Fruit fly (Drosophila melanogaster) whole organism, embryonic: ENCODE measurements around the gene CG15435.

Source experiments
- CG10654 ChIP-seq: fragments of 200-800 bp; sonication (Bioruptor generic); optimal IDR thresholded peaks from 2 replicates; lab custom pipeline; 2016; ENCODE audit warnings: missing biosample characterization, missing genetic modification characterization
- CG11723 ChIP-seq: fragments of 200-800 bp; sonication (Bioruptor generic); optimal IDR thresholded peaks from 2 replicates; lab custom pipeline; 2017; ENCODE audit warnings: missing biosample characterization, mild to moderate bottlenecking, missing genetic modification characterization
- CG14014 ChIP-seq: fragments of 200-800 bp; sonication (Bioruptor generic); IDR thresholded peaks from 2 replicates; pipeline ENCODE4 v1.3.6; 2022; ENCODE audit warnings: missing biosample characterization, missing genetic modification characterization
- CG14441 ChIP-seq: fragments of 200-800 bp; sonication (Bioruptor generic); IDR thresholded peaks from 2 replicates; pipeline ENCODE4 v1.3.6; 2022; ENCODE audit warnings: missing biosample characterization, missing genetic modification characterization
- CG15073 ChIP-seq: fragments of 200-800 bp; sonication (Bioruptor generic); optimal IDR thresholded peaks from 2 replicates; lab custom pipeline; 2016; ENCODE audit warnings: missing biosample characterization, missing genetic modification characterization
- CG15514 ChIP-seq: fragments of 200-800 bp; sonication (Bioruptor generic); optimal IDR thresholded peaks from 3 replicates; lab custom pipeline; 2017; ENCODE audit warnings: missing biosample characterization, missing genetic modification characterization, mild to moderate bottlenecking, moderate library complexity, missing genetic modification reagents
- CG1603 ChIP-seq: fragments of 200-800 bp; sonication (Bioruptor generic); optimal IDR thresholded peaks from 2 replicates; lab custom pipeline; 2019; ENCODE audit warnings: missing biosample characterization, mild to moderate bottlenecking, missing genetic modification characterization, moderate library complexity
- CG16779 ChIP-seq: fragments of 200-800 bp; sonication (Bioruptor generic); IDR thresholded peaks from 2 replicates; pipeline ENCODE4 v1.3.6; 2022; ENCODE audit warnings: missing biosample characterization, missing genetic modification characterization
- CG16863 ChIP-seq: fragments of 200-800 bp; sonication (Bioruptor generic); optimal IDR thresholded peaks from 3 replicates; lab custom pipeline; 2016; ENCODE audit warnings: missing biosample characterization, missing genetic modification characterization
- CG18262 ChIP-seq: fragments of 200-800 bp; optimal IDR thresholded peaks from 3 replicates; lab custom pipeline; 2019; ENCODE audit warnings: missing biosample characterization, mild to moderate bottlenecking, missing genetic modification characterization, moderate library complexity
- CG30020 ChIP-seq: fragments of 200-800 bp; optimal IDR thresholded peaks from 2 replicates; lab custom pipeline; 2019; ENCODE audit warnings: missing biosample characterization, mild to moderate bottlenecking, missing genetic modification characterization, moderate library complexity
- CG34224 ChIP-seq: fragments of 200-800 bp; sonication (Bioruptor generic); IDR thresholded peaks from 3 replicates; pipeline ENCODE4 v1.3.6; 2022; ENCODE audit warnings: missing biosample characterization, missing genetic modification characterization; ENCODE audit not compliant: partially characterized antibody
- CG42726 ChIP-seq: fragments of 200-800 bp; sonication (Bioruptor generic); IDR thresholded peaks from 2 replicates; pipeline ENCODE4 v1.3.6; 2022; ENCODE audit warnings: missing biosample characterization, missing genetic modification characterization; ENCODE audit not compliant: partially characterized antibody
- CG4282 ChIP-seq: fragments of 200-800 bp; sonication (Bioruptor generic); optimal IDR thresholded peaks from 2 replicates; lab custom pipeline; 2016; ENCODE audit warnings: missing biosample characterization, missing genetic modification characterization
- CG5953 ChIP-seq: fragments of 200-800 bp; sonication (Bioruptor generic); IDR thresholded peaks from 2 replicates; pipeline ENCODE4 v1.3.6; 2022; ENCODE audit warnings: missing biosample characterization, missing genetic modification characterization
- CG6175 ChIP-seq: fragments of 200-800 bp; sonication (Bioruptor generic); IDR thresholded peaks from 3 replicates; pipeline ENCODE4 v1.3.6; 2022; ENCODE audit warnings: missing biosample characterization, missing genetic modification characterization
- CG6654 ChIP-seq: fragments of 200-800 bp; sonication (Bioruptor generic); optimal IDR thresholded peaks from 2 replicates; lab custom pipeline; 2017; ENCODE audit warnings: missing biosample characterization, mild to moderate bottlenecking, missing genetic modification characterization
- CG6683 ChIP-seq: fragments of 200-800 bp; sonication (Bioruptor generic); optimal IDR thresholded peaks from 2 replicates; lab custom pipeline; 2017; ENCODE audit warnings: missing biosample characterization, mild to moderate bottlenecking, missing genetic modification characterization, missing genetic modification reagents
- CG7372 ChIP-seq: fragments of 200-800 bp; sonication (Bioruptor generic); IDR thresholded peaks from 2 replicates; pipeline ENCODE4 v1.3.6; 2022; ENCODE audit warnings: missing biosample characterization, missing genetic modification characterization
- CG7786 ChIP-seq: fragments of 200-800 bp; sonication (Bioruptor generic); optimal IDR thresholded peaks from 2 replicates; lab custom pipeline; 2016; ENCODE audit warnings: missing biosample characterization, missing genetic modification characterization
- CG9727 ChIP-seq: fragments of 200-800 bp; sonication (Bioruptor generic); optimal IDR thresholded peaks from 3 replicates; lab custom pipeline; 2017; ENCODE audit warnings: missing biosample characterization, mild to moderate bottlenecking, missing genetic modification characterization
- CTCF ChIP-seq: fragments of 200-800 bp; sonication (Bioruptor generic); optimal IDR thresholded peaks from 2 replicates; lab custom pipeline; 2017; ENCODE audit warnings: missing biosample characterization, mild to moderate bottlenecking, missing genetic modification characterization, moderate library complexity
- Camta ChIP-seq: fragments of 200-800 bp; sonication (Bioruptor generic); optimal IDR thresholded peaks from 2 replicates; lab custom pipeline; 2016; ENCODE audit warnings: missing biosample characterization, missing genetic modification characterization
- Dll ChIP-seq: fragments of 200-800 bp; sonication (Bioruptor generic); IDR thresholded peaks from 4 replicates; pipeline ENCODE4 v1.3.6; 2022; ENCODE audit warnings: missing biosample characterization, missing genetic modification characterization; ENCODE audit not compliant: partially characterized antibody
- Doc3 ChIP-seq: fragments of 200-800 bp; sonication (Bioruptor generic); IDR thresholded peaks from 3 replicates; pipeline ENCODE4 v1.3.6; 2022; ENCODE audit warnings: missing biosample characterization, missing genetic modification characterization; ENCODE audit not compliant: partially characterized antibody
- E2f1 ChIP-seq: fragments of 200-800 bp; sonication (Bioruptor generic); IDR thresholded peaks from 2 replicates; pipeline ENCODE4 v1.3.6; 2022; ENCODE audit warnings: missing biosample characterization, missing genetic modification characterization
- Lpt ChIP-seq: fragments of >200 bp; optimal IDR thresholded peaks from 2 replicates; lab custom pipeline; 2018; ENCODE audit warnings: missing biosample characterization, missing genetic modification characterization
- MBD-R2 ChIP-seq: fragments of 200-800 bp; sonication (Bioruptor generic); IDR thresholded peaks from 2 replicates; pipeline ENCODE4 v1.3.6; 2022; ENCODE audit warnings: missing biosample characterization, missing genetic modification characterization
- MESR4 ChIP-seq: fragments of 200-800 bp; sonication (Bioruptor generic); optimal IDR thresholded peaks from 2 replicates; lab custom pipeline; 2018; ENCODE audit warnings: missing biosample characterization, mild to moderate bottlenecking, missing genetic modification characterization, moderate library complexity
- NK7.1 ChIP-seq: fragments of 200-800 bp; sonication (Bioruptor generic); optimal IDR thresholded peaks from 3 replicates; lab custom pipeline; 2016; ENCODE audit warnings: missing biosample characterization, missing genetic modification characterization
- amos ChIP-seq: fragments of 200-800 bp; sonication (Bioruptor generic); IDR thresholded peaks from 2 replicates; pipeline ENCODE4 v1.3.6; 2022; ENCODE audit warnings: missing biosample characterization, missing genetic modification characterization; ENCODE audit not compliant: partially characterized antibody
- ap ChIP-seq: fragments of 200-800 bp; sonication (Bioruptor generic); IDR thresholded peaks from 2 replicates; pipeline ENCODE4 v1.3.6; 2022; ENCODE audit warnings: missing biosample characterization, missing genetic modification characterization
- ase ChIP-seq: fragments of 200-800 bp; sonication (Bioruptor generic); IDR thresholded peaks from 3 replicates; pipeline ENCODE4 v1.3.6; 2022; ENCODE audit warnings: missing biosample characterization, missing genetic modification characterization
- bcd ChIP-seq: fragments of 200-800 bp; sonication (Bioruptor generic); optimal IDR thresholded peaks from 2 replicates; lab custom pipeline; 2017; ENCODE audit warnings: missing biosample characterization, mild to moderate bottlenecking, missing genetic modification characterization
- btn ChIP-seq: fragments of 200-800 bp; sonication (Bioruptor generic); optimal IDR thresholded peaks from 2 replicates; lab custom pipeline; 2016; ENCODE audit warnings: missing biosample characterization, missing genetic modification characterization
- ci ChIP-seq: fragments of 200-800 bp; sonication (Bioruptor generic); IDR thresholded peaks from 3 replicates; pipeline ENCODE4 v1.3.6; 2022; ENCODE audit warnings: missing biosample characterization, missing genetic modification characterization
- corto ChIP-seq: fragments of 200-800 bp; sonication (Bioruptor generic); optimal IDR thresholded peaks from 2 replicates; lab custom pipeline; 2016; ENCODE audit warnings: missing biosample characterization, mild to moderate bottlenecking, missing genetic modification characterization, moderate library complexity
- crc ChIP-seq: fragments of 200-800 bp; sonication (Bioruptor generic); optimal IDR thresholded peaks from 2 replicates; lab custom pipeline; 2016; ENCODE audit warnings: missing biosample characterization, missing genetic modification characterization
- eyg ChIP-seq: fragments of 200-800 bp; sonication (Bioruptor generic); optimal IDR thresholded peaks from 3 replicates; lab custom pipeline; 2016; ENCODE audit warnings: missing biosample characterization, missing genetic modification characterization
- grau ChIP-seq: fragments of 200-800 bp; optimal IDR thresholded peaks from 3 replicates; lab custom pipeline; 2019; ENCODE audit warnings: missing biosample characterization, mild to moderate bottlenecking, missing genetic modification characterization, moderate library complexity
- grn ChIP-seq: fragments of 200-800 bp; sonication (Bioruptor generic); optimal IDR thresholded peaks from 3 replicates; lab custom pipeline; 2017; ENCODE audit warnings: missing biosample characterization, missing genetic modification characterization
- gro ChIP-seq: fragments of 200-800 bp; sonication (Bioruptor generic); optimal IDR thresholded peaks from 2 replicates; lab custom pipeline; 2016; ENCODE audit warnings: missing biosample characterization, missing genetic modification characterization
- her ChIP-seq: fragments of 200-800 bp; sonication (Bioruptor generic); optimal IDR thresholded peaks from 2 replicates; lab custom pipeline; 2016; ENCODE audit warnings: missing biosample characterization, missing genetic modification characterization
- lbe ChIP-seq: fragments of 200-800 bp; sonication (Bioruptor generic); optimal IDR thresholded peaks from 2 replicates; lab custom pipeline; 2016; ENCODE audit warnings: missing biosample characterization, mild to moderate bottlenecking, missing genetic modification characterization
- lilli ChIP-seq: fragments of 200-800 bp; sonication (Bioruptor generic); optimal IDR thresholded peaks from 3 replicates; lab custom pipeline; 2016; ENCODE audit warnings: missing biosample characterization, missing genetic modification characterization
- pzg ChIP-seq: fragments of 200-800 bp; sonication (Bioruptor generic); optimal IDR thresholded peaks from 3 replicates; lab custom pipeline; 2018; ENCODE audit warnings: missing biosample characterization, mild to moderate bottlenecking, missing genetic modification characterization, moderate library complexity
- sens ChIP-seq: fragments of 200-800 bp; sonication (Bioruptor generic); peaks from one replicate; lab custom pipeline; 2016; ENCODE audit warnings: missing biosample characterization, missing genetic modification characterization
- sna ChIP-seq: fragments of 200-800 bp; sonication (Bioruptor generic); IDR thresholded peaks from 2 replicates; pipeline ENCODE4 v1.3.6; 2022; ENCODE audit warnings: missing biosample characterization, missing genetic modification characterization; ENCODE audit not compliant: partially characterized antibody
- sqz ChIP-seq: fragments of 200-800 bp; sonication (Bioruptor generic); optimal IDR thresholded peaks from 3 replicates; lab custom pipeline; 2018; ENCODE audit warnings: missing biosample characterization, mild to moderate bottlenecking, missing genetic modification characterization
- ssp ChIP-seq: fragments of 200-800 bp; sonication (Bioruptor generic); IDR thresholded peaks from 2 replicates; pipeline ENCODE4 v1.3.6; 2022; ENCODE audit warnings: missing biosample characterization, missing genetic modification characterization
- stwl ChIP-seq: fragments of 200-800 bp; sonication (Bioruptor generic); optimal IDR thresholded peaks from 3 replicates; lab custom pipeline; 2018; ENCODE audit warnings: missing biosample characterization, mild to moderate bottlenecking, missing genetic modification characterization, moderate library complexity
- tup ChIP-seq: fragments of 200-800 bp; sonication (Bioruptor generic); optimal IDR thresholded peaks from 2 replicates; lab custom pipeline; 2016; ENCODE audit warnings: missing biosample characterization, mild to moderate bottlenecking, missing genetic modification characterization, moderate library complexity
- zfh2 ChIP-seq: fragments of 200-800 bp; sonication (Bioruptor generic); optimal IDR thresholded peaks from 2 replicates; lab custom pipeline; 2016; ENCODE audit warnings: missing biosample characterization, missing genetic modification characterization

The CG15435 gene

DNA sequence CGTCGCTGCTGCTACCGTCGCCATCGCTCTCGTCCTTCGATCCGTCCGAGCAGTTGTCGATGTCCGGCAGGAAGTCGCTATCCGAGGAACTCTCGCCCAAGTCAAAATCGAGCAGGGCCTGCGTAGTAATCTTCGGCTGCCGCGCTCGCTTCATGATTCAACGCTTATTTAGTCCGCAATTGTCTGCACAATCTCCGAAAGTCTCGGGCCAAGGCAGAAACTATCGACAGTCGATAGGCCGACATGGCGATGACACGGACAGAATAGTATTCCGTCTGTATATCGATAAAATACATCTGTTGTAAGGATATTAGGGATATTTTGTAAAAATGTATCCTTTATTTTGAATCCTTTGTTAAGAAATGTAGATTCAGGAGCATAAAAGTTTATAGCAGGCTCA is 6.7 kb upstream of the CG15435 start, which contains the start of gene CG15439 (continued):
- TF ChIP-seq CG10654 (no peak), grau (no peak), Camta (GFP tag; lab: Kevin White, UChicago) (no peak), ci (GFP tag; lab: Robert Waterston, UW) (no peak), NK7.1 (GFP tag; lab: Kevin White, UChicago) (no peak), corto (GFP tag; lab: Kevin White, UChicago) (no peak), sqz (GFP tag; lab: Kevin White, UChicago) (no peak), CTCF (GFP tag; lab: Kevin White, UChicago) (no peak), CG16779 (GFP tag; lab: Robert Waterston, UW) (no peak), MBD-R2 (GFP tag; lab: Robert Waterston, UW) (peak; percentile 61), lilli (GFP tag; lab: Kevin White, UChicago) (no peak), CG15514 (GFP tag; lab: Kevin White, UChicago) (no peak), CG42726 (GFP tag; lab: Robert Waterston, UW) (no peak), ase (GFP tag; lab: Robert Waterston, UW) (no peak), CG1603 (peak; percentile 32), CG6654 (GFP tag; lab: Kevin White, UChicago) (no peak), Lpt (no peak), CG30020 (no peak), sens (GFP tag; lab: Kevin White, UChicago) (no peak), btn (GFP tag; lab: Kevin White, UChicago) (no peak), ap (GFP tag; lab: Robert Waterston, UW) (no peak), Doc3 (GFP tag; lab: Robert Waterston, UW) (peak; percentile 67), MESR4 (peak; percentile 89), CG9727 (GFP tag; lab: Kevin White, UChicago) (no peak), tup (GFP tag; lab: Kevin White, UChicago) (no peak), her (GFP tag; lab: Kevin White, UChicago) (no peak), Dll (peak; percentile 79), eyg (GFP tag; lab: Kevin White, UChicago) (no peak), CG7372 (GFP tag; lab: Robert Waterston, UW) (no peak), CG16863 (GFP tag; lab: Kevin White, UChicago) (no peak), CG5953 (GFP tag; lab: Robert Waterston, UW) (no peak), stwl (peak; percentile 51), bcd (no peak), CG34224 (GFP tag; lab: Robert Waterston, UW) (peak; percentile 86), E2f1 (GFP tag; lab: Robert Waterston, UW) (no peak), sna (GFP tag; lab: Robert Waterston, UW) (peak; percentile 70), gro (GFP tag; lab: Kevin White, UChicago) (no peak), amos (GFP tag; lab: Robert Waterston, UW) (peak; percentile 72), lbe (GFP tag; lab: Kevin White, UChicago) (no peak), CG6683 (GFP tag; lab: Kevin White, UChicago) (no peak), grn (GFP tag; lab: Kevin White, UChicago) (no peak), CG11723 (GFP tag; lab: Kevin White, UChicago) (no peak), pzg (GFP tag; lab: Kevin White, UChicago) (peak; percentile 39), CG18262 (tag; lab: Kevin White, UChicago) (no peak), CG7786 (no peak), crc (GFP tag; lab: Kevin White, UChicago) (no peak), CG14014 (GFP tag; lab: Robert Waterston, UW) (no peak), CG15073 (no peak), CG14441 (GFP tag; lab: Robert Waterston, UW) (no peak), CG4282 (no peak), ssp (GFP tag; lab: Robert Waterston, UW) (no peak), zfh2 (GFP tag; lab: Kevin White, UChicago) (no peak), CG6175 (GFP tag; lab: Robert Waterston, UW) (no peak)
